Fruit fly (Drosophila melanogaster): ENCODE results near the gene CG12025.
A peak's percentile ranks its signal among the peaks of the same experiment; 100 is the strongest.

CG12025 gene

dm6 chr3L:1831753-1832268 lies 33.4 kb upstream of the CG12025 start, which contains the start of gene Cpr62Ba:
Cpr62Ba (minus strand) TSS chr3L:1831783.
- peak; percentile 63 for TF ChIP-seq Myc (optimal IDR thresholded peaks at IDR 0.05)
- no peak for TF ChIP-seq Rel (GFP tag; optimal IDR thresholded peaks at IDR 0.05)
- no peak for TF ChIP-seq Rel (tag; optimal IDR thresholded peaks at IDR 0.05)
- TF ChIP-seq woc (GFP tag; optimal IDR thresholded peaks at IDR 0.05) = no peak

dm6 chr3L:1835064-1835463 lies 30.2 kb upstream of the CG12025 start, which contains the start of gene Cpr62Bb:
Cpr62Bb (minus strand) TSS chr3L:1835164.
- TF ChIP-seq dsf (GFP tag; optimal IDR thresholded peaks at IDR 0.05; ENCODE audit: borderline replicate concordance) (no peak), GATAd (GFP tag; optimal IDR thresholded peaks at IDR 0.05) (no peak), dmrt93B (GFP tag; optimal IDR thresholded peaks at IDR 0.05) (no peak), Abd-B (GFP tag; optimal IDR thresholded peaks at IDR 0.05) (no peak), sv (GFP tag; optimal IDR thresholded peaks at IDR 0.05) (no peak), CrebA (GFP tag; optimal IDR thresholded peaks at IDR 0.05; ENCODE audit: borderline replicate concordance) (no peak), brk (GFP tag; optimal IDR thresholded peaks at IDR 0.05) (no peak), fru (GFP tag; optimal IDR thresholded peaks at IDR 0.05) (no peak), Sp1 (GFP tag; optimal IDR thresholded peaks at IDR 0.05) (no peak), Dfd (GFP tag; optimal IDR thresholded peaks at IDR 0.05) (no peak), N (GFP tag; optimal IDR thresholded peaks at IDR 0.05) (no peak), Hr83 (GFP tag; optimal IDR thresholded peaks at IDR 0.05; ENCODE audit: poor library complexity, severe bottlenecking) (no peak), CG9705 (GFP tag; optimal IDR thresholded peaks at IDR 0.05) (no peak), rgr (GFP tag; optimal IDR thresholded peaks at IDR 0.05) (no peak), lola (GFP tag; optimal IDR thresholded peaks at IDR 0.05) (no peak)

dm6 chr3L:1841984-1842383 lies 23.2 kb upstream of the CG12025 start, which contains the start of gene Cpr62Bc:
Cpr62Bc (minus strand) TSS chr3L:1842084.
- no peak for TF ChIP-seq woc (GFP tag; optimal IDR thresholded peaks at IDR 0.05)
- no peak for TF ChIP-seq Dif (GFP tag; optimal IDR thresholded peaks at IDR 0.05; ENCODE audit: partially characterized antibody)
- TF ChIP-seq Sp1 (GFP tag; optimal IDR thresholded peaks at IDR 0.05) = no peak
- no peak for TF ChIP-seq sv (GFP tag; optimal IDR thresholded peaks at IDR 0.05)
- no peak for TF ChIP-seq Jra (GFP tag; optimal IDR thresholded peaks at IDR 0.05)
- TF ChIP-seq Hr83 (GFP tag; optimal IDR thresholded peaks at IDR 0.05; ENCODE audit: poor library complexity, severe bottlenecking) = no peak
- TF ChIP-seq Hnf4 (GFP tag; optimal IDR thresholded peaks at IDR 0.05) = no peak
- no peak for TF ChIP-seq GATAd (GFP tag; optimal IDR thresholded peaks at IDR 0.05)
- TF ChIP-seq Dfd (GFP tag; optimal IDR thresholded peaks at IDR 0.05) = no peak
- TF ChIP-seq usp (GFP tag; optimal IDR thresholded peaks at IDR 0.05) = no peak
- no peak for TF ChIP-seq br (GFP tag; optimal IDR thresholded peaks at IDR 0.05)
- no peak for TF ChIP-seq Myc (optimal IDR thresholded peaks at IDR 0.05)
- no peak for TF ChIP-seq tai (GFP tag; optimal IDR thresholded peaks at IDR 0.05)
- no peak for TF ChIP-seq rgr (GFP tag; optimal IDR thresholded peaks at IDR 0.05)
- no peak for TF ChIP-seq psq (GFP tag; optimal IDR thresholded peaks at IDR 0.05)

- TF ChIP-seq rgr (GFP tag; optimal IDR thresholded peaks at IDR 0.05) = no peak
- TF ChIP-seq usp (GFP tag; optimal IDR thresholded peaks at IDR 0.05) = no peak
- no peak for TF ChIP-seq Mio (GFP tag; optimal IDR thresholded peaks at IDR 0.05)
- no peak for TF ChIP-seq dsf (GFP tag; optimal IDR thresholded peaks at IDR 0.05; ENCODE audit: borderline replicate concordance)
- TF ChIP-seq Dif (GFP tag; optimal IDR thresholded peaks at IDR 0.05; ENCODE audit: partially characterized antibody) = no peak
- TF ChIP-seq woc (GFP tag; optimal IDR thresholded peaks at IDR 0.05) = no peak
These were observed 20.6 kb upstream of the CG12025 start for dm6 chr3L:1844600-1844999.

dm6 chr3L:1850498-1850897 lies 14.7 kb upstream of the CG12025 start:
- TF ChIP-seq Vsx2 (GFP tag; optimal IDR thresholded peaks at IDR 0.05; ENCODE audit: partially characterized antibody) (peak; percentile 52), sage (GFP tag; optimal IDR thresholded peaks at IDR 0.05) (no peak), pan (optimal IDR thresholded peaks at IDR 0.05) (no peak), N (GFP tag; optimal IDR thresholded peaks at IDR 0.05) (peak; percentile 14), Myc (optimal IDR thresholded peaks at IDR 0.05) (peak; percentile 67)

- TF ChIP-seq fru (GFP tag; optimal IDR thresholded peaks at IDR 0.05) (no peak), rgr (GFP tag; optimal IDR thresholded peaks at IDR 0.05) (no peak), psq (GFP tag; optimal IDR thresholded peaks at IDR 0.05) (no peak), sv (GFP tag; optimal IDR thresholded peaks at IDR 0.05) (no peak), brk (GFP tag; optimal IDR thresholded peaks at IDR 0.05) (no peak)
These were observed 12.0 kb upstream of the CG12025 start for dm6 chr3L:1853277-1853676.

Data from whole organism, wandering third instar larva.